Fruit fly (Drosophila melanogaster) whole organism, embryonic: ENCODE measurements around the gene CG32939.

Experiments used
- Bgb ChIP-seq: fragments of 200-800 bp; sonication (Bioruptor generic); IDR thresholded peaks from 2 replicates; pipeline ENCODE4 v1.3.6; 2022; ENCODE audit warnings: missing biosample characterization, missing genetic modification characterization; ENCODE audit not compliant: partially characterized antibody
- Blimp-1 ChIP-seq: fragments of 200-800 bp; sonication (Bioruptor generic); optimal IDR thresholded peaks from 3 replicates; lab custom pipeline; 2018; ENCODE audit warnings: missing biosample characterization, missing genetic modification characterization, mild to moderate bottlenecking, moderate library complexity, missing genetic modification reagents
- CG10147 ChIP-seq: fragments of 200-800 bp; sonication (Bioruptor generic); optimal IDR thresholded peaks from 2 replicates; lab custom pipeline; 2019; ENCODE audit warnings: missing biosample characterization, mild to moderate bottlenecking, missing genetic modification characterization, moderate library complexity
- CG10209 ChIP-seq: fragments of 200-800 bp; sonication (Bioruptor generic); optimal IDR thresholded peaks from 3 replicates; lab custom pipeline; 2017; ENCODE audit warnings: missing biosample characterization, mild to moderate bottlenecking, missing genetic modification characterization, missing genetic modification reagents
- CG10366 ChIP-seq: fragments of 200-800 bp; sonication (Bioruptor generic); IDR thresholded peaks from 2 replicates; pipeline ENCODE4 v1.3.6; 2022; ENCODE audit warnings: missing biosample characterization, missing genetic modification characterization
- CG10462 ChIP-seq: fragments of 200-800 bp; sonication (Bioruptor generic); optimal IDR thresholded peaks from 2 replicates; lab custom pipeline; 2016; ENCODE audit warnings: missing biosample characterization, missing genetic modification characterization
- CG10979 ChIP-seq: fragments of 200-800 bp; sonication (Bioruptor generic); optimal IDR thresholded peaks from 2 replicates; lab custom pipeline; 2018; ENCODE audit warnings: missing biosample characterization, mild to moderate bottlenecking, missing genetic modification characterization, moderate library complexity
- CG11456 ChIP-seq: fragments of 200-800 bp; sonication (Bioruptor generic); IDR thresholded peaks from 3 replicates; pipeline ENCODE4 v1.3.6; 2022; ENCODE audit warnings: missing biosample characterization, missing genetic modification characterization
- CG13775 ChIP-seq: fragments of 200-800 bp; sonication (Bioruptor generic); optimal IDR thresholded peaks from 3 replicates; lab custom pipeline; 2017; ENCODE audit warnings: missing biosample characterization, mild to moderate bottlenecking, missing genetic modification characterization
- CG14014 ChIP-seq: fragments of 200-800 bp; sonication (Bioruptor generic); IDR thresholded peaks from 2 replicates; pipeline ENCODE4 v1.3.6; 2022; ENCODE audit warnings: missing biosample characterization, missing genetic modification characterization
- CG14965 ChIP-seq: fragments of 200-800 bp; sonication (Bioruptor generic); optimal IDR thresholded peaks from 2 replicates; lab custom pipeline; 2016; ENCODE audit warnings: missing biosample characterization, missing genetic modification characterization, borderline replicate concordance
- CG15073 ChIP-seq: fragments of 200-800 bp; sonication (Bioruptor generic); optimal IDR thresholded peaks from 2 replicates; lab custom pipeline; 2016; ENCODE audit warnings: missing biosample characterization, missing genetic modification characterization
- CG16863 ChIP-seq: fragments of 200-800 bp; sonication (Bioruptor generic); optimal IDR thresholded peaks from 3 replicates; lab custom pipeline; 2016; ENCODE audit warnings: missing biosample characterization, missing genetic modification characterization
- CG18262 ChIP-seq: fragments of 200-800 bp; optimal IDR thresholded peaks from 3 replicates; lab custom pipeline; 2019; ENCODE audit warnings: missing biosample characterization, mild to moderate bottlenecking, missing genetic modification characterization, moderate library complexity
- CG1832 ChIP-seq: fragments of 200-800 bp; sonication (Bioruptor generic); optimal IDR thresholded peaks from 2 replicates; lab custom pipeline; 2017; ENCODE audit warnings: missing biosample characterization, mild to moderate bottlenecking, missing genetic modification characterization, inconsistent platforms
- CG30020 ChIP-seq: fragments of 200-800 bp; optimal IDR thresholded peaks from 2 replicates; lab custom pipeline; 2019; ENCODE audit warnings: missing biosample characterization, mild to moderate bottlenecking, missing genetic modification characterization, moderate library complexity
- CG31365 ChIP-seq: fragments of 200-800 bp; sonication (Bioruptor generic); optimal IDR thresholded peaks from 2 replicates; lab custom pipeline; 2018; ENCODE audit warnings: missing biosample characterization, mild to moderate bottlenecking, missing genetic modification characterization
- CG34422 ChIP-seq: fragments of 200-800 bp; sonication (Bioruptor generic); IDR thresholded peaks from 3 replicates; pipeline ENCODE4 v1.3.6; 2022; ENCODE audit warnings: missing biosample characterization, missing genetic modification characterization
- CG42726 ChIP-seq: fragments of 200-800 bp; sonication (Bioruptor generic); IDR thresholded peaks from 2 replicates; pipeline ENCODE4 v1.3.6; 2022; ENCODE audit warnings: missing biosample characterization, missing genetic modification characterization; ENCODE audit not compliant: partially characterized antibody
- CG5953 ChIP-seq: fragments of 200-800 bp; sonication (Bioruptor generic); IDR thresholded peaks from 2 replicates; pipeline ENCODE4 v1.3.6; 2022; ENCODE audit warnings: missing biosample characterization, missing genetic modification characterization
- CG6813 ChIP-seq: fragments of 200-800 bp; sonication (Bioruptor generic); optimal IDR thresholded peaks from 2 replicates; lab custom pipeline; 2017; ENCODE audit warnings: missing biosample characterization, missing genetic modification characterization, mild to moderate bottlenecking, moderate library complexity, missing genetic modification reagents
- CG7271 ChIP-seq: fragments of 200-800 bp; sonication (Bioruptor generic); optimal IDR thresholded peaks from 2 replicates; lab custom pipeline; 2018; ENCODE audit warnings: missing biosample characterization, mild to moderate bottlenecking, missing genetic modification characterization, moderate library complexity
- CG8359 ChIP-seq: fragments of 200-800 bp; sonication (Bioruptor generic); optimal IDR thresholded peaks from 2 replicates; lab custom pipeline; 2017; ENCODE audit warnings: missing biosample characterization, mild to moderate bottlenecking, missing genetic modification characterization, borderline replicate concordance
- CG8944 ChIP-seq: fragments of 200-800 bp; sonication (Bioruptor generic); optimal IDR thresholded peaks from 3 replicates; lab custom pipeline; 2016; ENCODE audit warnings: missing biosample characterization, missing genetic modification characterization
- CG9609 ChIP-seq: fragments of 200-800 bp; sonication (Bioruptor generic); optimal IDR thresholded peaks from 3 replicates; lab custom pipeline; 2016; ENCODE audit warnings: missing biosample characterization, missing genetic modification characterization
- CHES-1-like ChIP-seq: fragments of 200-800 bp; sonication (Bioruptor generic); optimal IDR thresholded peaks from 2 replicates; lab custom pipeline; 2016; ENCODE audit warnings: missing biosample characterization, missing genetic modification characterization
- CTCF ChIP-seq: fragments of 200-800 bp; sonication (Bioruptor generic); optimal IDR thresholded peaks from 2 replicates; lab custom pipeline; 2017; ENCODE audit warnings: missing biosample characterization, mild to moderate bottlenecking, missing genetic modification characterization, moderate library complexity
- CoRest ChIP-seq: fragments of 200-800 bp; sonication (Bioruptor generic); optimal IDR thresholded peaks from 3 replicates; lab custom pipeline; 2018; ENCODE audit warnings: missing biosample characterization, mild to moderate bottlenecking, missing genetic modification characterization, moderate library complexity
- E2f2 ChIP-seq: fragments of 200-800 bp; sonication (Bioruptor generic); IDR thresholded peaks from 2 replicates; pipeline ENCODE4 v1.3.6; 2022; ENCODE audit warnings: missing biosample characterization, missing genetic modification characterization
- Fer3 ChIP-seq: fragments of 200-800 bp; sonication (Bioruptor generic); optimal IDR thresholded peaks from 2 replicates; lab custom pipeline; 2018; ENCODE audit warnings: missing biosample characterization, mild to moderate bottlenecking, missing genetic modification characterization, moderate library complexity
- Gsc ChIP-seq: fragments of 200-800 bp; sonication (Bioruptor generic); IDR thresholded peaks from 2 replicates; pipeline ENCODE4 v1.3.6; 2022; ENCODE audit warnings: missing biosample characterization, missing genetic modification characterization
- Hand ChIP-seq: fragments of 200-800 bp; sonication (Bioruptor generic); optimal IDR thresholded peaks from 2 replicates; lab custom pipeline; 2017; ENCODE audit warnings: mild to moderate bottlenecking, missing biosample characterization, missing genetic modification reagents, missing genetic modification characterization
- Hr78 ChIP-seq, 2 experiments: fragments of 200-800 bp in 1 of 2; fragments of >200 bp in 1 of 2; sonication (Bioruptor generic) in 1 of 2; optimal IDR thresholded peaks; 2 replicates each; lab custom pipeline; 2017 to 2019; ENCODE audit warnings: missing biosample characterization in 2 of 2, missing genetic modification characterization in 2 of 2, mild to moderate bottlenecking in 1 of 2, moderate library complexity in 1 of 2
- NFAT ChIP-seq: fragments of 200-800 bp; sonication (Bioruptor generic); IDR thresholded peaks from 2 replicates; pipeline ENCODE4 v1.3.6; 2022; ENCODE audit warnings: missing biosample characterization, missing genetic modification characterization
- Neu2 ChIP-seq: fragments of 200-800 bp; sonication (Bioruptor generic); optimal IDR thresholded peaks from 3 replicates; lab custom pipeline; 2016; ENCODE audit warnings: missing biosample characterization, missing genetic modification characterization, borderline replicate concordance
- NfI ChIP-seq: fragments of 200-800 bp; sonication (Bioruptor generic); optimal IDR thresholded peaks from 3 replicates; lab custom pipeline; 2018; ENCODE audit warnings: missing biosample characterization, mild to moderate bottlenecking, missing genetic modification characterization, moderate library complexity
- Ptx1 ChIP-seq: fragments of 200-800 bp; sonication (Bioruptor generic); IDR thresholded peaks from 2 replicates; pipeline ENCODE4 v1.3.6; 2022; ENCODE audit warnings: missing biosample characterization, missing genetic modification characterization
- Ssrp ChIP-seq: fragments of 200-800 bp; sonication (Bioruptor generic); optimal IDR thresholded peaks from 2 replicates; lab custom pipeline; 2018; ENCODE audit warnings: missing biosample characterization, mild to moderate bottlenecking, missing genetic modification characterization, moderate library complexity
- Tbp ChIP-seq: fragments of >200 bp; optimal IDR thresholded peaks from 2 replicates; lab custom pipeline; 2018; ENCODE audit warnings: missing biosample characterization, missing genetic modification characterization
- bigmax ChIP-seq: fragments of 200-800 bp; sonication (Bioruptor generic); optimal IDR thresholded peaks from 2 replicates; lab custom pipeline; 2018; ENCODE audit warnings: missing biosample characterization, mild to moderate bottlenecking, missing genetic modification characterization
- disco-r ChIP-seq: fragments of 200-800 bp; sonication (Bioruptor generic); optimal IDR thresholded peaks from 2 replicates; lab custom pipeline; 2016; ENCODE audit warnings: missing biosample characterization, missing genetic modification characterization
- ewg ChIP-seq: fragments of 200-800 bp; sonication (Bioruptor generic); optimal IDR thresholded peaks from 3 replicates; lab custom pipeline; 2017; ENCODE audit warnings: mild to moderate bottlenecking, missing biosample characterization, missing genetic modification reagents, missing genetic modification characterization
- fd64A ChIP-seq: fragments of 200-800 bp; sonication (Bioruptor generic); optimal IDR thresholded peaks from 3 replicates; lab custom pipeline; 2018; ENCODE audit warnings: missing biosample characterization, mild to moderate bottlenecking, missing genetic modification characterization
- ftz-f1 ChIP-seq: fragments of 200-800 bp; sonication (Bioruptor generic); optimal IDR thresholded peaks from 2 replicates; lab custom pipeline; 2016; ENCODE audit warnings: missing biosample characterization, missing genetic modification characterization
- her ChIP-seq: fragments of 200-800 bp; sonication (Bioruptor generic); optimal IDR thresholded peaks from 2 replicates; lab custom pipeline; 2016; ENCODE audit warnings: missing biosample characterization, missing genetic modification characterization
- insv ChIP-seq, 2 experiments: fragments of 200-800 bp; sonication (Bioruptor generic); optimal IDR thresholded peaks; 3 replicates each; lab custom pipeline; 2016 to 2018; ENCODE audit warnings: missing biosample characterization in 2 of 2, missing genetic modification characterization in 2 of 2
- mam ChIP-seq: fragments of 200-800 bp; sonication (Bioruptor generic); optimal IDR thresholded peaks from 3 replicates; lab custom pipeline; 2016; ENCODE audit warnings: missing biosample characterization, missing genetic modification characterization
- scrt ChIP-seq: fragments of 200-800 bp; sonication (Bioruptor generic); optimal IDR thresholded peaks from 2 replicates; lab custom pipeline; 2018; ENCODE audit warnings: missing biosample characterization, mild to moderate bottlenecking, missing genetic modification characterization, moderate library complexity
- sd ChIP-seq: fragments of 200-800 bp; sonication (Bioruptor generic); optimal IDR thresholded peaks from 3 replicates; lab custom pipeline; 2018; ENCODE audit warnings: missing biosample characterization, mild to moderate bottlenecking, missing genetic modification characterization, moderate library complexity
- tup ChIP-seq: fragments of 200-800 bp; sonication (Bioruptor generic); optimal IDR thresholded peaks from 2 replicates; lab custom pipeline; 2016; ENCODE audit warnings: missing biosample characterization, mild to moderate bottlenecking, missing genetic modification characterization, moderate library complexity

Gene CG32939

dm6 chr3R:9677734-9678341, 15.0 kb upstream of the CG32939 start, which contains the start of gene p23 (continued):
- TF ChIP-seq mam: no peak
- TF ChIP-seq Hand (GFP tag; lab: Kevin White, UChicago): no peak
- TF ChIP-seq CG7271 (tag; lab: Kevin White, UChicago): no peak
- TF ChIP-seq CG8944 (GFP tag; lab: Kevin White, UChicago): no peak
- TF ChIP-seq CoRest (tag; lab: Kevin White, UChicago): peak; percentile 17
- TF ChIP-seq CHES-1-like (GFP tag; lab: Kevin White, UChicago): peak; percentile 42
- no peak for TF ChIP-seq Tbp (GFP tag; lab: Kevin White, UChicago)
- no peak for TF ChIP-seq CG14965 (GFP tag; lab: Kevin White, UChicago)
- no peak for TF ChIP-seq CG30020 (tag; lab: Kevin White, UChicago)
- TF ChIP-seq CG18262 (tag; lab: Kevin White, UChicago): no peak
- peak; percentile 82 for TF ChIP-seq sd (tag; lab: Kevin White, UChicago)
- TF ChIP-seq her: no peak
- peak; percentile 83 for TF ChIP-seq Bgb (GFP tag; lab: Robert Waterston, UW)
- TF ChIP-seq CG13775: no peak
- TF ChIP-seq Neu2 (GFP tag; lab: Kevin White, UChicago): no peak
- peak; percentile 96 for TF ChIP-seq bigmax (GFP tag; lab: Kevin White, UChicago)
- no peak for TF ChIP-seq CG8359 (GFP tag; lab: Kevin White, UChicago)
- peak; percentile 33 for TF ChIP-seq disco-r (GFP tag; lab: Kevin White, UChicago)
- no peak for TF ChIP-seq Ssrp
- no peak for TF ChIP-seq CG5953
- TF ChIP-seq CG14014 (GFP tag; lab: Robert Waterston, UW): no peak
- TF ChIP-seq ftz-f1 (GFP tag; lab: Kevin White, UChicago): no peak
- TF ChIP-seq fd64A (GFP tag; lab: Kevin White, UChicago): no peak
- no peak for TF ChIP-seq Ptx1
- peak; percentile 50; the same call in 1 of the 2 replicates for TF ChIP-seq E2f2 (GFP tag; lab: Robert Waterston, UW)
- TF ChIP-seq CG6813 (GFP tag; lab: Kevin White, UChicago): no peak
- no peak for TF ChIP-seq CG10209
- TF ChIP-seq Blimp-1: no peak
- TF ChIP-seq insv (GFP tag; optimal IDR thresholded peaks at IDR 0.05; lab: Kevin White, UChicago): peak in 1 of 2 experiments; percentile 29
- TF ChIP-seq Gsc (GFP tag; lab: Robert Waterston, UW): no peak
- TF ChIP-seq ewg: peak; percentile 41
- TF ChIP-seq CG10366: no peak
- TF ChIP-seq CG1832 (GFP tag; lab: Kevin White, UChicago): no peak
- TF ChIP-seq tup: no peak
- TF ChIP-seq NfI (GFP tag; lab: Kevin White, UChicago): peak; percentile 9
- no peak for TF ChIP-seq Hr78 (GFP tag; optimal IDR thresholded peaks at IDR 0.05; lab: Kevin White, UChicago)
- TF ChIP-seq CTCF (GFP tag; lab: Kevin White, UChicago): peak; percentile 81
- no peak for TF ChIP-seq CG15073 (GFP tag; lab: Kevin White, UChicago)
- TF ChIP-seq Fer3 (tag; lab: Kevin White, UChicago): no peak
- TF ChIP-seq CG11456 (GFP tag; lab: Robert Waterston, UW): no peak
- no peak for TF ChIP-seq CG10147
- no peak for TF ChIP-seq scrt
- TF ChIP-seq CG10462 (GFP tag; lab: Kevin White, UChicago): no peak
- TF ChIP-seq NFAT (GFP tag; lab: Robert Waterston, UW): no peak
- peak; percentile 73; the same call in 1 of the 3 replicates for TF ChIP-seq CG34422
- no peak for TF ChIP-seq CG10979
- no peak for TF ChIP-seq CG9609 (GFP tag; lab: Kevin White, UChicago)
- no peak for TF ChIP-seq CG31365 (tag; lab: Kevin White, UChicago)
- TF ChIP-seq CG42726 (GFP tag; lab: Robert Waterston, UW): peak; percentile 26; the same call in 1 of the 2 replicates
- TF ChIP-seq CG16863 (GFP tag; lab: Kevin White, UChicago): no peak
